Worm (Caenorhabditis elegans) whole organism, L1 larva: ENCODE data around the gene cct-2.

Experiments used
- C16A3.4 ChIP-seq: fragments of 150-350 bp; optimal IDR thresholded peaks from 2 replicates; lab custom pipeline; 2014; ENCODE audit warnings: missing biosample characterization, missing genetic modification characterization
- C34B4.2 ChIP-seq: sonication (generic microtip); optimal IDR thresholded peaks from 2 replicates; lab custom pipeline; 2017; ENCODE audit warnings: mild to moderate bottlenecking, missing genetic modification characterization, missing compliant biosample characterization
- F16B12.6 ChIP-seq: fragments of 150-350 bp; optimal IDR thresholded peaks from 2 replicates; lab custom pipeline; 2014; ENCODE audit warnings: missing biosample characterization, missing genetic modification characterization
- aha-1 ChIP-seq: fragments of 150-350 bp; optimal IDR thresholded peaks from 2 replicates; lab custom pipeline; 2014; ENCODE audit warnings: missing biosample characterization, missing genetic modification characterization
- blmp-1 ChIP-seq: fragments of 150-350 bp; optimal IDR thresholded peaks from 2 replicates; lab custom pipeline; 2014; ENCODE audit warnings: missing biosample characterization, missing genetic modification characterization
- ceh-8 ChIP-seq: fragments of 200-800 bp; sonication (Bioruptor generic); optimal IDR thresholded peaks from 2 replicates; lab custom pipeline; 2018; ENCODE audit warnings: mild to moderate bottlenecking, missing genetic modification characterization, moderate library complexity, missing compliant biosample characterization
- ceh-88 ChIP-seq: fragments of 200-800 bp; sonication (Bioruptor generic); IDR thresholded peaks from 2 replicates; pipeline ENCODE4 v1.3.6; 2022; ENCODE audit warnings: missing genetic modification characterization, missing compliant biosample characterization
- ceh-90 ChIP-seq: sonication (generic microtip); optimal IDR thresholded peaks from 2 replicates; lab custom pipeline; 2016; ENCODE audit warnings: missing genetic modification characterization, missing compliant biosample characterization
- ces-1 ChIP-seq: fragments of 150-350 bp; optimal IDR thresholded peaks from 2 replicates; lab custom pipeline; 2014; ENCODE audit warnings: missing biosample characterization, missing genetic modification reagents, missing genetic modification characterization
- dpl-1 ChIP-seq, 3 experiments: fragments of 150-350 bp in 2 of 3; sonication (generic microtip) in 1 of 3; optimal IDR thresholded peaks; 2 replicates each; lab custom pipeline; 2014 to 2017; ENCODE audit warnings: missing biosample characterization in 3 of 3, missing genetic modification characterization in 3 of 3, missing genetic modification reagents in 3 of 3
- dsc-1 ChIP-seq: sonication (generic microtip); optimal IDR thresholded peaks from 2 replicates; lab custom pipeline; 2016; ENCODE audit warnings: mild to moderate bottlenecking, missing genetic modification characterization, missing compliant biosample characterization
- elt-2 ChIP-seq: sonication (generic microtip); optimal IDR thresholded peaks from 2 replicates; lab custom pipeline; 2016; ENCODE audit warnings: missing genetic modification characterization, mild to moderate bottlenecking, inconsistent platforms, missing compliant biosample characterization, missing genetic modification reagents
- elt-3 ChIP-seq, 6 experiments: fragments of 150-350 bp in 1 of 6; sonication (generic microtip); optimal IDR thresholded peaks; 2 replicates each; lab custom pipeline; 2017 to 2018; ENCODE audit warnings: missing biosample characterization in 6 of 6, missing genetic modification characterization in 6 of 6, inconsistent platforms in 1 of 6
- fkh-8 ChIP-seq: sonication (generic microtip); optimal IDR thresholded peaks from 2 replicates; lab custom pipeline; 2016; ENCODE audit warnings: mild to moderate bottlenecking, missing genetic modification characterization, missing compliant biosample characterization
- grh-1 ChIP-seq: fragments of 200-800 bp; sonication (Bioruptor generic); IDR thresholded peaks from 2 replicates; pipeline ENCODE4 v1.3.6; 2022; ENCODE audit warnings: missing genetic modification reagents, missing genetic modification characterization, missing compliant biosample characterization
- hlh-17 ChIP-seq: fragments of 200-800 bp; sonication (Bioruptor generic); optimal IDR thresholded peaks from 2 replicates; lab custom pipeline; 2018; ENCODE audit warnings: missing genetic modification characterization, mild to moderate bottlenecking, missing compliant biosample characterization, moderate library complexity, borderline replicate concordance
- hpl-2 ChIP-seq: fragments of 150-350 bp; optimal IDR thresholded peaks from 2 replicates; lab custom pipeline; 2014; ENCODE audit warnings: missing biosample characterization, missing genetic modification reagents, missing genetic modification characterization
- isw-1 ChIP-seq: fragments of 200-800 bp; sonication (Bioruptor generic); IDR thresholded peaks from 2 replicates; pipeline ENCODE4 v1.3.6; 2022; ENCODE audit warnings: missing genetic modification characterization, missing compliant biosample characterization
- lin-14 ChIP-seq: fragments of 200-800 bp; sonication (Bioruptor generic); optimal IDR thresholded peaks from 2 replicates; lab custom pipeline; 2018; ENCODE audit warnings: mild to moderate bottlenecking, missing genetic modification characterization, moderate library complexity, missing compliant biosample characterization
- lin-35 ChIP-seq, 2 experiments: fragments of 150-350 bp; optimal IDR thresholded peaks; 2 replicates each; lab custom pipeline; 2014; ENCODE audit warnings: missing biosample characterization in 2 of 2, missing genetic modification characterization in 2 of 2, missing genetic modification reagents in 2 of 2
- lir-3 ChIP-seq: sonication (generic microtip); optimal IDR thresholded peaks from 2 replicates; lab custom pipeline; 2016; ENCODE audit warnings: mild to moderate bottlenecking, missing genetic modification characterization, moderate library complexity, missing compliant biosample characterization; ENCODE audit not compliant: poor library complexity
- mep-1 ChIP-seq: fragments of 150-350 bp; optimal IDR thresholded peaks from 2 replicates; lab custom pipeline; 2014; ENCODE audit warnings: missing biosample characterization, missing genetic modification characterization
- nhr-12 ChIP-seq: sonication (generic microtip); optimal IDR thresholded peaks from 2 replicates; lab custom pipeline; 2017; ENCODE audit warnings: missing biosample characterization, missing genetic modification characterization
- nhr-20 ChIP-seq: sonication (generic microtip); optimal IDR thresholded peaks from 2 replicates; lab custom pipeline; 2016; ENCODE audit warnings: mild to moderate bottlenecking, missing genetic modification characterization, missing compliant biosample characterization
- nhr-47 ChIP-seq: sonication (generic microtip); optimal IDR thresholded peaks from 2 replicates; lab custom pipeline; 2016; ENCODE audit warnings: mild to moderate bottlenecking, missing genetic modification characterization, moderate library complexity, missing compliant biosample characterization
- nhr-71 ChIP-seq: sonication (generic microtip); optimal IDR thresholded peaks from 2 replicates; lab custom pipeline; 2016; ENCODE audit warnings: mild to moderate bottlenecking, missing genetic modification characterization, moderate library complexity, missing compliant biosample characterization
- nhr-85 ChIP-seq: sonication (generic microtip); peaks from one replicate; lab custom pipeline; 2016; ENCODE audit warnings: missing genetic modification characterization, inconsistent platforms, missing compliant biosample characterization
- pax-3 ChIP-seq: fragments of 200-800 bp; sonication (Bioruptor generic); optimal IDR thresholded peaks from 2 replicates; lab custom pipeline; 2018; ENCODE audit warnings: mild to moderate bottlenecking, missing genetic modification characterization, moderate library complexity, missing compliant biosample characterization
- pqm-1 ChIP-seq: sonication (generic microtip); optimal IDR thresholded peaks from 3 replicates; lab custom pipeline; 2017; ENCODE audit warnings: missing biosample characterization, missing genetic modification characterization
- rnt-1 ChIP-seq: sonication (generic microtip); optimal IDR thresholded peaks from 2 replicates; lab custom pipeline; 2016; ENCODE audit warnings: mild to moderate bottlenecking, missing genetic modification characterization, moderate library complexity, missing compliant biosample characterization
- skn-1 ChIP-seq: fragments of 150-350 bp; optimal IDR thresholded peaks from 2 replicates; lab custom pipeline; 2014; ENCODE audit warnings: missing biosample characterization, missing genetic modification characterization
- sox-4 ChIP-seq: sonication (generic microtip); optimal IDR thresholded peaks from 2 replicates; lab custom pipeline; 2016; ENCODE audit warnings: missing genetic modification characterization, missing compliant biosample characterization
- sptf-1 ChIP-seq: fragments of 150-350 bp; optimal IDR thresholded peaks from 2 replicates; lab custom pipeline; 2014; ENCODE audit warnings: missing biosample characterization, missing genetic modification characterization
- sup-37 ChIP-seq: fragments of 200-800 bp; sonication (Bioruptor generic); optimal IDR thresholded peaks from 2 replicates; lab custom pipeline; 2018; ENCODE audit warnings: mild to moderate bottlenecking, missing genetic modification characterization, missing compliant biosample characterization
- swsn-7 ChIP-seq: sonication (generic microtip); optimal IDR thresholded peaks from 2 replicates; lab custom pipeline; 2016; ENCODE audit warnings: missing genetic modification characterization, missing compliant biosample characterization
- tbx-2 ChIP-seq: sonication (generic microtip); optimal IDR thresholded peaks from 2 replicates; lab custom pipeline; 2016; ENCODE audit warnings: missing genetic modification characterization, missing compliant biosample characterization
- unc-130 ChIP-seq: fragments of 150-350 bp; optimal IDR thresholded peaks from 2 replicates; lab custom pipeline; 2017; ENCODE audit warnings: missing biosample characterization, missing genetic modification characterization, inconsistent platforms
- unc-62 ChIP-seq: fragments of 150-350 bp; optimal IDR thresholded peaks from 2 replicates; lab custom pipeline; 2014; ENCODE audit warnings: missing biosample characterization, missing genetic modification reagents, missing genetic modification characterization
- unc-98 ChIP-seq: fragments of 200-800 bp; sonication (Bioruptor generic); IDR thresholded peaks from 2 replicates; pipeline ENCODE4 v1.3.6; 2022; ENCODE audit warnings: missing genetic modification characterization, missing compliant biosample characterization
- zip-4 ChIP-seq: fragments of 200-800 bp; sonication (Bioruptor generic); optimal IDR thresholded peaks from 2 replicates; lab custom pipeline; 2018; ENCODE audit warnings: mild to moderate bottlenecking, missing genetic modification characterization, moderate library complexity, missing compliant biosample characterization

The cct-2 gene

ce11 chrII:8899357-8899748, 28.2 kb upstream of the cct-2 start:
- TF ChIP-seq hpl-2 (GFP tag; lab: Kevin White, UChicago), result no peak
- no peak for TF ChIP-seq F16B12.6 (tag; lab: Kevin White, UChicago)
- TF ChIP-seq C34B4.2 (tag; lab: Kevin White, UChicago), result no peak
- no peak for TF ChIP-seq sup-37 (GFP tag; lab: Kevin White, UChicago)
- no peak for TF ChIP-seq unc-62 (GFP tag; lab: Kevin White, UChicago)
- no peak for TF ChIP-seq ceh-8 (GFP tag; lab: Kevin White, UChicago)
- no peak for TF ChIP-seq sox-4 (tag; lab: Kevin White, UChicago)
- no peak for TF ChIP-seq swsn-7 (tag; lab: Kevin White, UChicago)
- no peak for TF ChIP-seq lir-3 (tag; lab: Kevin White, UChicago)
- no peak for TF ChIP-seq isw-1
- no peak for TF ChIP-seq hlh-17 (GFP tag; lab: Kevin White, UChicago)
- TF ChIP-seq, all 84 proteins: peak for 0

DNA sequence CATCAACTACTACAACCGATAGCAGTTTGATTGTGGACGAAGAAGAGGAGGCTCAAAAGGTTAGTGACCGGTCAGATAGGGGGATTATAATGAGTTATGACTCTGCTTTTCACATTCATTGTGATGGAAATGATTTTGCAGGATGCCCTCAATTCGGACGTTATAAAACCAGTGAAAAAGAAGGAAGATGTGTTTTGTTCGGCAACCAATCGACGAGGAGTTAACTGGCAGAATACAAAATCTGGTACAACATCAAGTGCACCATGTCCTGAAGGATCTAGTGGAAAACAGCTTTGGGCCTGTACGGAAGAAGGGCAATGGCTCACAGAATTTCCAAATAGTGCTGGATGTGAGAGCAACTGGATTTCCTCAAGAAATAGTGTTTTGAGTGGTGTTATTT, 23.7 kb upstream of the cct-2 start:
- no peak for TF ChIP-seq nhr-12 (tag; lab: Kevin White, UChicago)
- no peak for TF ChIP-seq rnt-1 (tag; lab: Kevin White, UChicago)
- no peak for TF ChIP-seq zip-4 (GFP tag; lab: Kevin White, UChicago)
- TF ChIP-seq F16B12.6 (tag; lab: Kevin White, UChicago), result no peak
- no peak for TF ChIP-seq elt-3 (tag; optimal IDR thresholded peaks at IDR 0.05; lab: Kevin White, UChicago)
- TF ChIP-seq skn-1 (tag; lab: Kevin White, UChicago), result no peak
- TF ChIP-seq tbx-2, result no peak
- no peak for TF ChIP-seq sup-37 (GFP tag; lab: Kevin White, UChicago)
- TF ChIP-seq, all 84 proteins: peak for 0

DNA sequence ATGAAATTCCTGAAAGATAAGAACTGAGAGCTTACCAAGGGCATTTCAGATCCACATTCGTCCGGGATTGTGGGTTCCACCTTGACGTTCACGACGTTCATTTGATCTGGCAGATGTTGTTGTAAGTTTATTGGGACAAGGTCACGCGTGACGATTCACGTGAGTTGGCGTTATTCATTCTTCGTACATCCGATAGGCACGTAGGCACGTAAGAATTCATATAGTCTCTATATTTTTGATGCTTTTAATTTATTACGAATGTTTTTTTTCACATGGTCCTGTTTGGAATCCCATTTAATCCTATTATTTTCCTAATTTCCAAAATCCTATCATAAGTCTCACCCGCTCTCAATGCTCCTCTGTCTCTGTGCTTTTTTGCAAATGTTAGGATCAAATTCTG, 15.6 kb upstream of the cct-2 start, which contains the start of gene B0457.4:
B0457.4 (minus strand) TSS at position 101 of the 400 bp plus-strand sequence.
- TF ChIP-seq unc-98 (no peak), ceh-90 (no peak)

DNA sequence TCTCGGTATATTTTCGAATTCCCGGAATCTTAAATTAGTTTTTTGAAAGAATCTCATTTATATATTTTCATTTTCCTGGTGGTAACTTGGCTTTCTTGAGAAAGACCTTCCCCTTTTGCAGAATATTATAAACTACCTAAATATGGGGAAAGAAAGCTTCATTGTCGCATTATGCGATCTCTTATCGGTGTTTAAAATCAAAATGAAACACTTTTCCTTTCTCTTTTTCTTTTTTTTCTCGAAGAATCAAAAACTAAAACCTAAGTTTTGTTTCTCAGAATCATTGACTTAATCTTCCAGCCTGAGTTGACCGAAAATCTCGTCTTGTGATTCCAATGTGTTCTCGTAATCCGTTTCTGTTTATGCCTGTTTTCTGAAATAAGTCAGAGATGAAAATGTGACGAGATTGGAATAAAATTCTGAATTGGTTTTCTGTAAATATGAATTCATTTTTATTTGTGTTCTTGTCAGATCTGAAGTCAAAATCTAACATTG, 15.0 kb upstream of the cct-2 start:
- no peak for TF ChIP-seq nhr-20
- TF ChIP-seq grh-1 (GFP tag; lab: Robert Waterston, UW), result no peak
- no peak for TF ChIP-seq C34B4.2 (tag; lab: Kevin White, UChicago)
- TF ChIP-seq nhr-71 (tag; lab: Kevin White, UChicago), result peak; percentile 50
- peak; percentile 37 for TF ChIP-seq blmp-1 (tag; lab: Kevin White, UChicago)
- peak; percentile 83 for TF ChIP-seq dsc-1 (tag; lab: Kevin White, UChicago)
- peak; percentile 70 for TF ChIP-seq fkh-8 (tag; lab: Kevin White, UChicago)
- TF ChIP-seq sox-4 (tag; lab: Kevin White, UChicago), result peak; percentile 18
- no peak for TF ChIP-seq dpl-1 (GFP tag; optimal IDR thresholded peaks at IDR 0.05; lab: Kevin White, UChicago)
- TF ChIP-seq pax-3 (tag; lab: Kevin White, UChicago), result peak; percentile 35
- TF ChIP-seq aha-1 (tag; lab: Kevin White, UChicago), result no peak

DNA sequence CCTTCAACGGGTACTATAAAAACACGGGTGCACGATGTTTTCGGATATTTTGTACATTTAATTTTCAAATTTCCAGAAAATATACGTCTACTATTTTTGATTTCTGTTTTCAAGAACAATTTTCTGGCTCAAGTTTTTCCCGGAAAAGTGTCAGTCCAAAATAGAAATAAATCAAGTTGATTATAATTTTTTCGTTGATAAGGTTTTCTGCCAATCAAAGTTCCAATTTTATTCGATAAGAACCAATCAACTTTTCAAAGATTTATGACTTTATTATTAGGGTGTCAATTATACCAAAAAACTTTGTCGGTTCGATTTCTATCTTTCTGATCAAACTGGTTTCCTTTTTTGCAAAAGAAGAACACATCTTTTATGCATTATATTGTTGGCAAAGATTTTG, 12.9 kb upstream of the cct-2 start:
- TF ChIP-seq dpl-1 (GFP tag; optimal IDR thresholded peaks at IDR 0.05; lab: Kevin White, UChicago), result no peak
- peak; percentile 37 for TF ChIP-seq lin-14 (GFP tag; lab: Kevin White, UChicago)
- TF ChIP-seq elt-2 (tag; lab: Kevin White, UChicago), result peak; percentile 10
- no peak for TF ChIP-seq sptf-1
- peak; percentile 6 for TF ChIP-seq fkh-8 (tag; lab: Kevin White, UChicago)

DNA sequence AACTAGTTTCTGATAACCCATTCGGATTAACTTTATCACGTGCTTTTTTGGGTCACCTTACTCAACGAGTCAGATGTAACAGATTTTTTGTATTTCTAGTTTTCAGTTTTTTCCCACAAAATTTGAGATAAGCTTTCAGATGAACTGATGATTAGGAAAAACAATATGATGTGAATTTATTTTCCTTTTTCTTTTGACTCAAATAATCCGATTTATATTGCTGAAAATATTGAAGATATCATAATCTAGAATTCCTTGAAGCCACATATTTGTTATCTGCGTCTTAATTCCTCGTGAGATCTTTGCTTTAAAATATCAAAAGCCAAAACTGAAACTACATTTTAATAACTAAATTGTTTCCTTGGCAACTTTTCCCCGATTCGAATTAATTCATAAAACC, 10.9 kb upstream of the cct-2 start:
- TF ChIP-seq lin-35 (GFP tag; optimal IDR thresholded peaks at IDR 0.05; lab: Kevin White, UChicago) (no peak), aha-1 (tag; lab: Kevin White, UChicago) (no peak), nhr-85 (tag; lab: Kevin White, UChicago) (no peak), C16A3.4 (tag; lab: Kevin White, UChicago) (no peak), ces-1 (GFP tag; lab: Kevin White, UChicago) (no peak), pqm-1 (tag; lab: Kevin White, UChicago) (no peak), ceh-88 (GFP tag; lab: Robert Waterston, UW) (no peak), mep-1 (no peak), lin-14 (GFP tag; lab: Kevin White, UChicago) (no peak), dsc-1 (tag; lab: Kevin White, UChicago) (peak; percentile 82), nhr-71 (tag; lab: Kevin White, UChicago) (peak; percentile 36), rnt-1 (tag; lab: Kevin White, UChicago) (no peak), fkh-8 (tag; lab: Kevin White, UChicago) (peak; percentile 53), nhr-47 (tag; lab: Kevin White, UChicago) (peak; percentile 40), unc-130 (tag; lab: Kevin White, UChicago) (no peak), sox-4 (tag; lab: Kevin White, UChicago) (peak; percentile 29)
